Fruit fly (Drosophila melanogaster): Measurements from ENCODE around the gene tll.

- TF ChIP-seq usp (GFP tag; optimal IDR thresholded peaks at IDR 0.05) (no peak), Dll (optimal IDR thresholded peaks at IDR 0.05) (no peak), psq (optimal IDR thresholded peaks at IDR 0.05) (no peak), pan (optimal IDR thresholded peaks at IDR 0.05) (no peak)
Measured at dm6 chr3R:30863971-30864370, 11.9 kb downstream of the tll start.

All from whole organism.